Worm (Caenorhabditis elegans) whole organism, young adult: ENCODE data around the gene clec-217.

Experiments used
- F22D6.2 ChIP-seq: sonication (generic microtip); optimal IDR thresholded peaks from 2 replicates; lab custom pipeline; 2016; ENCODE audit warnings: mild to moderate bottlenecking, missing genetic modification characterization, missing compliant biosample characterization
- F23B12.7 ChIP-seq: sonication (generic microtip); optimal IDR thresholded peaks from 2 replicates; lab custom pipeline; 2017; ENCODE audit warnings: missing genetic modification characterization, mild to moderate bottlenecking, missing compliant biosample characterization, antibody characterized with exemption, moderate library complexity; ENCODE audit not compliant: insufficient read depth
- F33H1.4 ChIP-seq: fragments of 200-800 bp; sonication (Bioruptor generic); IDR thresholded peaks from 2 replicates; pipeline ENCODE4 v1.3.6; 2022; ENCODE audit warnings: missing genetic modification reagents, missing genetic modification characterization, missing compliant biosample characterization
- F57C9.4 ChIP-seq: sonication (generic microtip); optimal IDR thresholded peaks from 2 replicates; lab custom pipeline; 2017; ENCODE audit warnings: mild to moderate bottlenecking, missing genetic modification characterization, missing compliant biosample characterization
- K12H6.12 ChIP-seq: fragments of 200-800 bp; sonication (Bioruptor generic); optimal IDR thresholded peaks from 2 replicates; lab custom pipeline; 2018; ENCODE audit warnings: mild to moderate bottlenecking, missing genetic modification characterization, missing compliant biosample characterization
- Y67H2A.10 ChIP-seq: fragments of 200-800 bp; sonication (Bioruptor generic); conservative IDR thresholded peaks from 2 replicates; pipeline ENCODE4 v1.3.6; 2022; ENCODE audit warnings: missing genetic modification reagents, missing genetic modification characterization, missing compliant biosample characterization
- aptf-2 ChIP-seq: fragments of 200-800 bp; sonication (Bioruptor generic); conservative IDR thresholded peaks from 2 replicates; pipeline ENCODE4 v1.3.6; 2022; ENCODE audit warnings: missing genetic modification reagents, missing genetic modification characterization, missing compliant biosample characterization
- atf-7 ChIP-seq: sonication (generic microtip); optimal IDR thresholded peaks from 2 replicates; lab custom pipeline; 2017; ENCODE audit warnings: mild to moderate bottlenecking, missing genetic modification characterization, missing compliant biosample characterization
- athp-1 ChIP-seq: sonication (generic microtip); optimal IDR thresholded peaks from 2 replicates; lab custom pipeline; 2017; ENCODE audit warnings: mild to moderate bottlenecking, missing genetic modification characterization, missing compliant biosample characterization
- attf-5 ChIP-seq: fragments of 200-800 bp; sonication (Bioruptor generic); optimal IDR thresholded peaks from 2 replicates; lab custom pipeline; 2018; ENCODE audit warnings: mild to moderate bottlenecking, missing genetic modification characterization, missing compliant biosample characterization
- bed-2 ChIP-seq: fragments of 200-800 bp; sonication (Bioruptor generic); IDR thresholded peaks from 2 replicates; pipeline ENCODE4 v1.3.6; 2022; ENCODE audit warnings: missing genetic modification reagents, missing genetic modification characterization, missing compliant biosample characterization
- cebp-1 ChIP-seq, 2 experiments: fragments of 200-800 bp in 1 of 2; sonication (Bioruptor generic) in 1 of 2; sonication (generic microtip) in 1 of 2; IDR thresholded peaks in 1 of 2; optimal IDR thresholded peaks in 1 of 2; 2 replicates each; pipeline versions ENCODE4 v1.3.6 to Lab custom; 2017 to 2022; ENCODE audit warnings: missing compliant biosample characterization in 2 of 2, missing genetic modification characterization in 2 of 2, mild to moderate bottlenecking in 1 of 2, missing genetic modification reagents in 1 of 2, moderate library complexity in 1 of 2
- ceh-27 ChIP-seq: fragments of 200-800 bp; sonication (Bioruptor generic); optimal IDR thresholded peaks from 2 replicates; lab custom pipeline; 2018; ENCODE audit warnings: mild to moderate bottlenecking, missing genetic modification characterization, moderate library complexity, missing compliant biosample characterization
- dox-1 ChIP-seq: fragments of 200-800 bp; sonication (Bioruptor generic); IDR thresholded peaks from 2 replicates; pipeline ENCODE4 v1.3.6; 2022; ENCODE audit warnings: missing genetic modification reagents, missing genetic modification characterization, missing compliant biosample characterization
- hmg-1.2 ChIP-seq: fragments of 200-800 bp; sonication (Bioruptor generic); IDR thresholded peaks from 2 replicates; pipeline ENCODE4 v1.3.6; 2022; ENCODE audit warnings: missing genetic modification reagents, missing genetic modification characterization, missing compliant biosample characterization
- hsf-1 ChIP-seq: fragments of 200-800 bp; sonication (Bioruptor generic); IDR thresholded peaks from 2 replicates; pipeline ENCODE4 v1.3.6; 2022; ENCODE audit warnings: missing genetic modification reagents, missing genetic modification characterization, missing compliant biosample characterization
- let-607 ChIP-seq, 2 experiments: fragments of 200-800 bp in 1 of 2; sonication (Bioruptor generic) in 1 of 2; sonication (generic microtip) in 1 of 2; optimal IDR thresholded peaks; 2 replicates each; lab custom pipeline; 2016 to 2018; ENCODE audit warnings: mild to moderate bottlenecking in 2 of 2, missing compliant biosample characterization in 2 of 2, missing genetic modification characterization in 2 of 2, moderate library complexity in 2 of 2, missing genotype in 1 of 2
- lin-35 ChIP-seq, 3 experiments: fragments of 150-350 bp in 2 of 3; sonication (generic microtip) in 1 of 3; optimal IDR thresholded peaks; 2 replicates each; lab custom pipeline; 2014 to 2018; ENCODE audit warnings: missing biosample characterization in 3 of 3, missing genetic modification characterization in 3 of 3, missing genetic modification reagents in 3 of 3
- lir-1 ChIP-seq: fragments of 200-800 bp; sonication (Bioruptor generic); conservative IDR thresholded peaks from 2 replicates; pipeline ENCODE4 v1.3.6; 2022; ENCODE audit warnings: missing genetic modification reagents, missing genetic modification characterization, missing compliant biosample characterization
- lsl-1 ChIP-seq: fragments of 200-800 bp; sonication (Bioruptor generic); optimal IDR thresholded peaks from 2 replicates; lab custom pipeline; 2018; ENCODE audit warnings: mild to moderate bottlenecking, missing genetic modification characterization, moderate library complexity, missing compliant biosample characterization
- madf-6 ChIP-seq: fragments of 200-800 bp; sonication (Bioruptor generic); IDR thresholded peaks from 2 replicates; pipeline ENCODE4 v1.3.6; 2022; ENCODE audit warnings: missing genetic modification reagents, missing genetic modification characterization, missing compliant biosample characterization
- madf-8 ChIP-seq: fragments of 200-800 bp; sonication (Bioruptor generic); conservative IDR thresholded peaks from 2 replicates; pipeline ENCODE4 v1.3.6; 2022; ENCODE audit warnings: missing genetic modification reagents, missing genetic modification characterization, missing compliant biosample characterization
- mcd-1 ChIP-seq: fragments of 200-800 bp; sonication (Bioruptor generic); IDR thresholded peaks from 2 replicates; pipeline ENCODE4 v1.3.6; 2022; ENCODE audit warnings: missing genetic modification reagents, missing genetic modification characterization, missing compliant biosample characterization
- mel-28 ChIP-seq: sonication (generic microtip); optimal IDR thresholded peaks from 2 replicates; lab custom pipeline; 2016; ENCODE audit warnings: borderline replicate concordance, mild to moderate bottlenecking, missing genetic modification characterization, missing compliant biosample characterization
- nhr-80 ChIP-seq: sonication (generic microtip); optimal IDR thresholded peaks from 2 replicates; lab custom pipeline; 2016; ENCODE audit warnings: missing genetic modification characterization, missing compliant biosample characterization
- nhr-90 ChIP-seq: sonication (generic microtip); optimal IDR thresholded peaks from 2 replicates; lab custom pipeline; 2016; ENCODE audit warnings: missing genotype, mild to moderate bottlenecking, missing genetic modification characterization, missing compliant biosample characterization
- pbrm-1 ChIP-seq: fragments of 200-800 bp; sonication (Bioruptor generic); IDR thresholded peaks from 2 replicates; pipeline ENCODE4 v1.3.6; 2022; ENCODE audit warnings: missing genetic modification reagents, missing genetic modification characterization, missing compliant biosample characterization
- snpc-4 ChIP-seq, 5 experiments: fragments of 150-350 bp in 1 of 5; sonication (generic microtip) in 4 of 5; optimal IDR thresholded peaks; 2 replicates each; lab custom pipeline; 2014 to 2018; ENCODE audit warnings: missing genetic modification characterization in 5 of 5, missing biosample characterization in 3 of 5, antibody characterized with exemption in 2 of 5, mild to moderate bottlenecking in 2 of 5, missing compliant biosample characterization in 2 of 5, missing genotype in 2 of 5, moderate library complexity in 2 of 5, missing genetic modification reagents in 1 of 5
- somi-1 ChIP-seq: fragments of 200-800 bp; sonication (Bioruptor generic); optimal IDR thresholded peaks from 2 replicates; lab custom pipeline; 2018; ENCODE audit warnings: mild to moderate bottlenecking, missing genetic modification characterization, missing compliant biosample characterization
- unc-130 ChIP-seq: sonication (generic microtip); optimal IDR thresholded peaks from 2 replicates; lab custom pipeline; 2016; ENCODE audit warnings: missing genetic modification reagents, missing genetic modification characterization, missing compliant biosample characterization
- unc-62 ChIP-seq: fragments of 150-350 bp; optimal IDR thresholded peaks from 2 replicates; lab custom pipeline; 2014; ENCODE audit warnings: missing biosample characterization, missing genetic modification reagents, missing genetic modification characterization
- xnd-1 ChIP-seq: sonication (generic microtip); optimal IDR thresholded peaks from 2 replicates; lab custom pipeline; 2016; ENCODE audit warnings: missing genotype, missing genetic modification reagents, missing genetic modification characterization, missing compliant biosample characterization
- zfh-2 ChIP-seq: fragments of 200-800 bp; sonication (Bioruptor generic); conservative IDR thresholded peaks from 2 replicates; pipeline ENCODE4 v1.3.6; 2022; ENCODE audit warnings: missing genetic modification reagents, missing genetic modification characterization, missing compliant biosample characterization
- ztf-28 ChIP-seq: fragments of 200-800 bp; sonication (Bioruptor generic); IDR thresholded peaks from 2 replicates; pipeline ENCODE4 v1.3.6; 2022; ENCODE audit warnings: missing genetic modification reagents, missing genetic modification characterization, missing compliant biosample characterization

clec-217 gene

ce11 chrV:7983381-7984052 is 24.9 kb upstream of the clec-217 start, which contains the start of the genes natb-1 and abhd-12 (continued):
- TF ChIP-seq snpc-4 (GFP tag; optimal IDR thresholded peaks at IDR 0.05; lab: Kevin White, UChicago) (no peak), snpc-4 (tag; optimal IDR thresholded peaks at IDR 0.05; lab: Kevin White, UChicago) (peak in 2 of 4 experiments; percentile 18 to 19), lin-35 (GFP tag; optimal IDR thresholded peaks at IDR 0.05; lab: Kevin White, UChicago) (no peak), nhr-90 (tag; lab: Kevin White, UChicago) (no peak), unc-130 (no peak), nhr-80 (peak; percentile 22), atf-7 (tag; lab: Kevin White, UChicago) (no peak), aptf-2 (GFP tag; lab: Robert Waterston, UW) (no peak), cebp-1 (GFP tag; IDR thresholded peaks at IDR 0.05; lab: Robert Waterston, UW) (no peak), cebp-1 (tag; optimal IDR thresholded peaks at IDR 0.05; lab: Kevin White, UChicago) (peak; percentile 46), mel-28 (no peak), lir-1 (no peak), unc-62 (GFP tag; lab: Kevin White, UChicago) (no peak), Y67H2A.10 (no peak), F33H1.4 (no peak), athp-1 (tag; lab: Kevin White, UChicago) (no peak), lsl-1 (GFP tag; lab: Kevin White, UChicago) (peak; percentile 57), hsf-1 (no peak), F23B12.7 (tag; lab: Kevin White, UChicago) (peak; percentile 10), pbrm-1 (no peak), ztf-28 (GFP tag; lab: Robert Waterston, UW) (no peak)

ce11 chrV:7980993-7981595 is 22.5 kb upstream of the clec-217 start, which contains the start of gene F26D11.1:
F26D11.1 (plus strand) TSS chrV:7981545.
- TF ChIP-seq madf-8 (GFP tag; lab: Robert Waterston, UW) (peak; percentile 87), attf-5 (GFP tag; lab: Kevin White, UChicago) (no peak), xnd-1 (tag; lab: Kevin White, UChicago) (peak; percentile 77), F57C9.4 (no peak), madf-6 (peak; percentile 82), lsl-1 (GFP tag; lab: Kevin White, UChicago) (peak; percentile 74)

ce11 chrV:7980370-7980987 is 21.8 kb upstream of the clec-217 start:
- TF ChIP-seq K12H6.12, result peak; percentile 10
- TF ChIP-seq cebp-1 (GFP tag; IDR thresholded peaks at IDR 0.05; lab: Robert Waterston, UW), result no peak
- peak; percentile 25 for TF ChIP-seq cebp-1 (tag; optimal IDR thresholded peaks at IDR 0.05; lab: Kevin White, UChicago)
- peak; percentile 20 for TF ChIP-seq somi-1 (GFP tag; lab: Kevin White, UChicago)
- peak; percentile 56 for TF ChIP-seq zfh-2
- no peak for TF ChIP-seq F22D6.2 (tag; lab: Kevin White, UChicago)

ce11 chrV:7978798-7979197 is 20.2 kb upstream of the clec-217 start:
- TF ChIP-seq let-607 (tag; optimal IDR thresholded peaks at IDR 0.05; lab: Kevin White, UChicago), result no peak
- TF ChIP-seq nhr-80, result peak; percentile 44
- peak; percentile 62 for TF ChIP-seq attf-5 (GFP tag; lab: Kevin White, UChicago)
- TF ChIP-seq ceh-27, result peak; percentile 49
- no peak for TF ChIP-seq snpc-4 (GFP tag; optimal IDR thresholded peaks at IDR 0.05; lab: Kevin White, UChicago)
- TF ChIP-seq snpc-4 (tag; optimal IDR thresholded peaks at IDR 0.05; lab: Kevin White, UChicago), result peak in 2 of 4 experiments; percentile 14 to 22
- 0 out of 2 replicates have a peak, but pooled peaks have one; percentile 22 for TF ChIP-seq mcd-1
- no peak for TF ChIP-seq bed-2 (GFP tag; lab: Robert Waterston, UW)
- TF ChIP-seq hmg-1.2 (GFP tag; lab: Robert Waterston, UW), result peak; percentile 44; the same call in 1 of the 2 replicates
- no peak for TF ChIP-seq cebp-1 (GFP tag; IDR thresholded peaks at IDR 0.05; lab: Robert Waterston, UW)
- TF ChIP-seq cebp-1 (tag; optimal IDR thresholded peaks at IDR 0.05; lab: Kevin White, UChicago), result peak; percentile 44
- peak; percentile 44; the same call in 1 of the 2 replicates for TF ChIP-seq dox-1 (GFP tag; lab: Robert Waterston, UW)
